Worm (Caenorhabditis elegans) whole organism, early embryonic: ENCODE measurements around the gene M05D6.2.

ENCODE experiments used
- B0310.2 ChIP-seq: sonication (generic microtip); optimal IDR thresholded peaks from 2 replicates; lab custom pipeline; 2016; ENCODE audit warnings: mild to moderate bottlenecking, missing genetic modification characterization, missing compliant biosample characterization
- ama-1 ChIP-seq: fragments of 150-350 bp; optimal IDR thresholded peaks from 2 replicates; lab custom pipeline; 2014
- ceh-13 ChIP-seq: fragments of 200-800 bp; sonication (Bioruptor generic); optimal IDR thresholded peaks from 2 replicates; lab custom pipeline; 2018; ENCODE audit warnings: mild to moderate bottlenecking, missing genetic modification characterization, missing compliant biosample characterization
- ets-7 ChIP-seq: sonication (generic microtip); optimal IDR thresholded peaks from 2 replicates; lab custom pipeline; 2016; ENCODE audit warnings: missing genotype, missing genetic modification characterization, missing compliant biosample characterization
- flt-1 ChIP-seq: fragments of 200-800 bp; sonication (Bioruptor generic); IDR thresholded peaks from 2 replicates; pipeline ENCODE4 v1.3.6; 2022; ENCODE audit warnings: missing genetic modification characterization, missing compliant biosample characterization
- hmbx-1 ChIP-seq: sonication (generic microtip); optimal IDR thresholded peaks from 2 replicates; lab custom pipeline; 2016; ENCODE audit warnings: mild to moderate bottlenecking, missing genetic modification characterization, missing compliant biosample characterization
- hmg-4 ChIP-seq: fragments of 200-800 bp; sonication (Bioruptor generic); optimal IDR thresholded peaks from 2 replicates; lab custom pipeline; 2018; ENCODE audit warnings: mild to moderate bottlenecking, missing genetic modification characterization, missing compliant biosample characterization
- hnd-1 ChIP-seq: sonication (generic microtip); optimal IDR thresholded peaks from 2 replicates; lab custom pipeline; 2016; ENCODE audit warnings: missing genetic modification characterization, missing compliant biosample characterization
- pes-1 ChIP-seq: fragments of 200-800 bp; sonication (Bioruptor generic); IDR thresholded peaks from 2 replicates; pipeline ENCODE4 v1.3.6; 2022; ENCODE audit warnings: missing genetic modification reagents, missing genetic modification characterization, missing compliant biosample characterization
- sea-1 ChIP-seq: fragments of 200-800 bp; sonication (Bioruptor generic); conservative IDR thresholded peaks from 2 replicates; pipeline ENCODE4 v1.3.6; 2022; ENCODE audit warnings: missing genetic modification characterization, missing compliant biosample characterization
- tra-4 ChIP-seq: sonication (generic microtip); optimal IDR thresholded peaks from 2 replicates; lab custom pipeline; 2017; ENCODE audit warnings: missing genetic modification characterization, missing compliant biosample characterization

- no peak for TF ChIP-seq sea-1 (GFP tag; lab: Robert Waterston, UW)
- no peak for TF ChIP-seq tra-4 (tag; lab: Kevin White, UChicago)
- no peak for TF ChIP-seq hnd-1
- TF ChIP-seq ama-1 = no peak
- TF ChIP-seq pes-1 = no peak
- TF ChIP-seq ceh-13 (GFP tag; lab: Kevin White, UChicago) = no peak
- TF ChIP-seq flt-1 = no peak
- TF ChIP-seq hmbx-1 = no peak
- no peak for TF ChIP-seq ets-7 (tag; lab: Kevin White, UChicago)
- TF ChIP-seq hmg-4 (GFP tag; lab: Kevin White, UChicago) = no peak
- no peak for TF ChIP-seq B0310.2 (tag; lab: Kevin White, UChicago)
Measured at ce11 chrII:8504074-8504724, 36.3 kb downstream of the M05D6.2 start.
